Worm (Caenorhabditis elegans) whole organism, early embryonic: ENCODE data around the gene nhr-138.

ENCODE experiments used
- ama-1 ChIP-seq: fragments of 150-350 bp; optimal IDR thresholded peaks from 2 replicates; lab custom pipeline; 2014
- ets-7 ChIP-seq: sonication (generic microtip); optimal IDR thresholded peaks from 2 replicates; lab custom pipeline; 2016; ENCODE audit warnings: missing genotype, missing genetic modification characterization, missing compliant biosample characterization

DNA sequence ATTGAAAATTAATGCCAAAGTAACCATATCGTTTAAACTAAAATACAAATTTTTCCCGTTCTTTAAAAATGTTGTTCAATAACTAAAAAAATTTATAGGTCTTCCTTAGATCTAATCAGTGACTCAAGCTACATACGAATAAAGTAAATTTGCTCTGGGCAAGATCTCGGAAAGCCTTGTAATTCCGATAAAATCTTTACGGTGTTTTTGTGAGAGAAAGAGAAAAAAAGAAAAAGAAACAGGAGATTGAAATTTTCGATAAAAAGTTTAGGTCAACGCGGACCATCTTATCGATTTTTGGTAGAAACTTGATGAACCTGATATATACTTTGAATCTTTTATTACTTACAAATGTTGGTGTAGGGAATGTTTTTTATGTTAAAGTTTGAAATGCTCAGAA, 1.9 kb upstream of the nhr-138 start:
- TF ChIP-seq ama-1 (no peak), ets-7 (no peak)
